Fruit fly (Drosophila melanogaster) whole organism, embryonic: ENCODE data around the gene Lipt2.

Experiments used
- Atf6 ChIP-seq: fragments of 200-800 bp; sonication (Bioruptor generic); IDR thresholded peaks from 2 replicates; pipeline ENCODE4 v1.3.6; 2022; ENCODE audit warnings: missing biosample characterization, missing genetic modification characterization
- CG10462 ChIP-seq: fragments of 200-800 bp; sonication (Bioruptor generic); optimal IDR thresholded peaks from 2 replicates; lab custom pipeline; 2016; ENCODE audit warnings: missing biosample characterization, missing genetic modification characterization
- CG10959 ChIP-seq: fragments of 200-800 bp; sonication (Bioruptor generic); IDR thresholded peaks from 2 replicates; pipeline ENCODE4 v1.3.6; 2022; ENCODE audit warnings: missing biosample characterization, missing genetic modification characterization
- CG11093 ChIP-seq: fragments of 200-800 bp; sonication (Bioruptor generic); IDR thresholded peaks from 3 replicates; pipeline ENCODE4 v1.3.6; 2022; ENCODE audit warnings: missing biosample characterization, missing genetic modification characterization
- CG11504 ChIP-seq: fragments of 200-800 bp; sonication (Bioruptor generic); optimal IDR thresholded peaks from 3 replicates; lab custom pipeline; 2019; ENCODE audit warnings: missing biosample characterization, mild to moderate bottlenecking, missing genetic modification characterization, moderate library complexity
- CG13287 ChIP-seq: fragments of 200-800 bp; sonication (Bioruptor generic); IDR thresholded peaks from 2 replicates; pipeline ENCODE4 v1.3.6; 2022; ENCODE audit warnings: missing biosample characterization, missing genetic modification characterization; ENCODE audit not compliant: partially characterized antibody
- CG13296 ChIP-seq: fragments of 200-800 bp; sonication (Bioruptor generic); optimal IDR thresholded peaks from 3 replicates; lab custom pipeline; 2018; ENCODE audit warnings: missing biosample characterization, mild to moderate bottlenecking, missing genetic modification characterization
- CG13775 ChIP-seq: fragments of 200-800 bp; sonication (Bioruptor generic); optimal IDR thresholded peaks from 3 replicates; lab custom pipeline; 2017; ENCODE audit warnings: missing biosample characterization, mild to moderate bottlenecking, missing genetic modification characterization
- CG15601 ChIP-seq: fragments of 200-800 bp; sonication (Bioruptor generic); optimal IDR thresholded peaks from 3 replicates; lab custom pipeline; 2019; ENCODE audit warnings: missing biosample characterization, mild to moderate bottlenecking, missing genetic modification characterization, moderate library complexity
- CG15696 ChIP-seq: fragments of 200-800 bp; sonication (Bioruptor generic); optimal IDR thresholded peaks from 2 replicates; lab custom pipeline; 2019; ENCODE audit warnings: missing biosample characterization, mild to moderate bottlenecking, missing genetic modification characterization, moderate library complexity
- CG1647 ChIP-seq: fragments of 200-800 bp; sonication (Bioruptor generic); optimal IDR thresholded peaks from 3 replicates; lab custom pipeline; 2016; ENCODE audit warnings: missing biosample characterization, missing genetic modification characterization
- CG16815 ChIP-seq: fragments of 200-800 bp; sonication (Bioruptor generic); optimal IDR thresholded peaks from 3 replicates; lab custom pipeline; 2017; ENCODE audit warnings: missing biosample characterization, mild to moderate bottlenecking, missing genetic modification characterization
- CG17829 ChIP-seq: fragments of 200-800 bp; optimal IDR thresholded peaks from 2 replicates; lab custom pipeline; 2019; ENCODE audit warnings: missing biosample characterization, mild to moderate bottlenecking, missing genetic modification characterization, moderate library complexity
- CG17912 ChIP-seq: fragments of 200-800 bp; sonication (Bioruptor generic); optimal IDR thresholded peaks from 2 replicates; lab custom pipeline; 2018; ENCODE audit warnings: missing biosample characterization, mild to moderate bottlenecking, missing genetic modification characterization
- CG30020 ChIP-seq: fragments of 200-800 bp; optimal IDR thresholded peaks from 2 replicates; lab custom pipeline; 2019; ENCODE audit warnings: missing biosample characterization, mild to moderate bottlenecking, missing genetic modification characterization, moderate library complexity
- CG30431 ChIP-seq: fragments of 200-800 bp; sonication (Bioruptor generic); optimal IDR thresholded peaks from 2 replicates; lab custom pipeline; 2017; ENCODE audit warnings: missing biosample characterization, missing genetic modification characterization
- CG32532 ChIP-seq: fragments of 200-800 bp; sonication (Bioruptor generic); IDR thresholded peaks from 2 replicates; pipeline ENCODE4 v1.3.6; 2022; ENCODE audit warnings: missing biosample characterization, missing genetic modification characterization
- CG32772 ChIP-seq: fragments of 200-800 bp; sonication (Bioruptor generic); IDR thresholded peaks from 2 replicates; pipeline ENCODE4 v1.3.6; 2022; ENCODE audit warnings: missing biosample characterization, missing genetic modification characterization
- CG42726 ChIP-seq: fragments of 200-800 bp; sonication (Bioruptor generic); IDR thresholded peaks from 2 replicates; pipeline ENCODE4 v1.3.6; 2022; ENCODE audit warnings: missing biosample characterization, missing genetic modification characterization; ENCODE audit not compliant: partially characterized antibody
- CG4617 ChIP-seq: fragments of 200-800 bp; sonication (Bioruptor generic); optimal IDR thresholded peaks from 3 replicates; lab custom pipeline; 2016; ENCODE audit warnings: missing biosample characterization, missing genetic modification characterization, borderline replicate concordance
- CG6254 ChIP-seq: fragments of 200-800 bp; sonication (Bioruptor generic); optimal IDR thresholded peaks from 3 replicates; lab custom pipeline; 2017; ENCODE audit warnings: mild to moderate bottlenecking, missing biosample characterization, missing genetic modification reagents, missing genetic modification characterization
- CG7745 ChIP-seq: fragments of 200-800 bp; sonication (Bioruptor generic); optimal IDR thresholded peaks from 2 replicates; lab custom pipeline; 2018; ENCODE audit warnings: missing biosample characterization, mild to moderate bottlenecking, missing genetic modification characterization, moderate library complexity
- CG8359 ChIP-seq: fragments of 200-800 bp; sonication (Bioruptor generic); optimal IDR thresholded peaks from 2 replicates; lab custom pipeline; 2017; ENCODE audit warnings: missing biosample characterization, mild to moderate bottlenecking, missing genetic modification characterization, borderline replicate concordance
- CG8765 ChIP-seq: fragments of 200-800 bp; sonication (Bioruptor generic); IDR thresholded peaks from 2 replicates; pipeline ENCODE4 v1.3.6; 2022; ENCODE audit warnings: missing biosample characterization, missing genetic modification characterization
- CG9215 ChIP-seq: fragments of 200-800 bp; sonication (Bioruptor generic); IDR thresholded peaks from 2 replicates; pipeline ENCODE4 v1.3.6; 2022; ENCODE audit warnings: missing biosample characterization, missing genetic modification characterization
- Camta ChIP-seq: fragments of 200-800 bp; sonication (Bioruptor generic); optimal IDR thresholded peaks from 2 replicates; lab custom pipeline; 2016; ENCODE audit warnings: missing biosample characterization, missing genetic modification characterization
- D19B ChIP-seq: fragments of 200-800 bp; sonication (Bioruptor generic); optimal IDR thresholded peaks from 2 replicates; lab custom pipeline; 2017; ENCODE audit warnings: missing biosample characterization, mild to moderate bottlenecking, missing genetic modification characterization
- Doc2 ChIP-seq: fragments of 200-800 bp; sonication (Bioruptor generic); IDR thresholded peaks from 2 replicates; pipeline ENCODE4 v1.3.6; 2022; ENCODE audit warnings: missing biosample characterization, missing genetic modification characterization
- Dp ChIP-seq: fragments of 200-800 bp; sonication (Bioruptor generic); optimal IDR thresholded peaks from 2 replicates; lab custom pipeline; 2018; ENCODE audit warnings: missing biosample characterization, mild to moderate bottlenecking, missing genetic modification characterization, moderate library complexity
- Hmx ChIP-seq: fragments of 200-800 bp; sonication (Bioruptor generic); optimal IDR thresholded peaks from 2 replicates; lab custom pipeline; 2016; ENCODE audit warnings: missing biosample characterization, missing genetic modification characterization
- Hsf ChIP-seq: fragments of 200-800 bp; sonication (Bioruptor generic); optimal IDR thresholded peaks from 3 replicates; lab custom pipeline; 2016; ENCODE audit warnings: missing biosample characterization, missing genetic modification characterization
- Optix ChIP-seq: fragments of 200-800 bp; sonication (Bioruptor generic); IDR thresholded peaks from 3 replicates; pipeline ENCODE4 v1.3.6; 2022; ENCODE audit warnings: missing biosample characterization, missing genetic modification characterization
- Usf ChIP-seq: fragments of 200-800 bp; sonication (Bioruptor generic); optimal IDR thresholded peaks from 2 replicates; lab custom pipeline; 2017; ENCODE audit warnings: missing genotype, missing biosample characterization, missing genetic modification characterization
- aop ChIP-seq: fragments of 200-800 bp; sonication (Bioruptor generic); IDR thresholded peaks from 2 replicates; pipeline ENCODE4 v1.3.6; 2022; ENCODE audit warnings: missing biosample characterization, missing genetic modification characterization
- dm ChIP-seq: fragments of 200-800 bp; sonication (Bioruptor generic); optimal IDR thresholded peaks from 3 replicates; lab custom pipeline; 2016; ENCODE audit warnings: missing biosample characterization, missing genetic modification characterization
- dysf ChIP-seq: fragments of 200-800 bp; sonication (Bioruptor generic); IDR thresholded peaks from 3 replicates; pipeline ENCODE4 v1.3.6; 2022; ENCODE audit warnings: missing biosample characterization, missing genetic modification characterization
- en ChIP-seq: fragments of 200-800 bp; sonication (Bioruptor generic); optimal IDR thresholded peaks from 2 replicates; lab custom pipeline; 2016; ENCODE audit warnings: missing biosample characterization, missing genetic modification characterization
- eyg ChIP-seq: fragments of 200-800 bp; sonication (Bioruptor generic); optimal IDR thresholded peaks from 3 replicates; lab custom pipeline; 2016; ENCODE audit warnings: missing biosample characterization, missing genetic modification characterization
- fd3F ChIP-seq: fragments of 200-800 bp; sonication (Bioruptor generic); optimal IDR thresholded peaks from 2 replicates; lab custom pipeline; 2018; ENCODE audit warnings: missing biosample characterization, mild to moderate bottlenecking, missing genetic modification characterization, moderate library complexity
- insv ChIP-seq, 2 experiments: fragments of 200-800 bp; sonication (Bioruptor generic); optimal IDR thresholded peaks; 3 replicates each; lab custom pipeline; 2016 to 2018; ENCODE audit warnings: missing biosample characterization in 2 of 2, missing genetic modification characterization in 2 of 2
- kni ChIP-seq: fragments of 200-800 bp; sonication (Bioruptor generic); optimal IDR thresholded peaks from 3 replicates; lab custom pipeline; 2017; ENCODE audit warnings: mild to moderate bottlenecking, missing biosample characterization, missing genetic modification reagents, missing genetic modification characterization
- lmd ChIP-seq: fragments of 200-800 bp; sonication (Bioruptor generic); IDR thresholded peaks from 2 replicates; pipeline ENCODE4 v1.3.6; 2022; ENCODE audit warnings: missing biosample characterization, missing genetic modification characterization
- mirr ChIP-seq: fragments of 200-800 bp; sonication (Bioruptor generic); optimal IDR thresholded peaks from 3 replicates; lab custom pipeline; 2018; ENCODE audit warnings: missing biosample characterization, mild to moderate bottlenecking, missing genetic modification characterization
- pnt ChIP-seq: fragments of 200-800 bp; sonication (Bioruptor generic); optimal IDR thresholded peaks from 3 replicates; lab custom pipeline; 2016; ENCODE audit warnings: missing biosample characterization, missing genetic modification characterization
- stc ChIP-seq: fragments of 200-800 bp; sonication (Bioruptor generic); IDR thresholded peaks from 2 replicates; pipeline ENCODE4 v1.3.6; 2022; ENCODE audit warnings: missing biosample characterization, missing genetic modification characterization
- stwl ChIP-seq: fragments of 200-800 bp; sonication (Bioruptor generic); optimal IDR thresholded peaks from 3 replicates; lab custom pipeline; 2018; ENCODE audit warnings: missing biosample characterization, mild to moderate bottlenecking, missing genetic modification characterization, moderate library complexity
- tin ChIP-seq: fragments of 200-800 bp; sonication (Bioruptor generic); optimal IDR thresholded peaks from 3 replicates; lab custom pipeline; 2016; ENCODE audit warnings: missing biosample characterization, missing genetic modification characterization
- ttk ChIP-seq: fragments of 200-800 bp; sonication (Bioruptor generic); IDR thresholded peaks from 2 replicates; pipeline ENCODE4 v2.1.2; 2022; ENCODE audit warnings: missing biosample characterization, missing genetic modification characterization
- usp ChIP-seq: fragments of >200 bp; optimal IDR thresholded peaks from 2 replicates; lab custom pipeline; 2017; ENCODE audit warnings: missing biosample characterization, missing genetic modification characterization

Lipt2 gene

DNA sequence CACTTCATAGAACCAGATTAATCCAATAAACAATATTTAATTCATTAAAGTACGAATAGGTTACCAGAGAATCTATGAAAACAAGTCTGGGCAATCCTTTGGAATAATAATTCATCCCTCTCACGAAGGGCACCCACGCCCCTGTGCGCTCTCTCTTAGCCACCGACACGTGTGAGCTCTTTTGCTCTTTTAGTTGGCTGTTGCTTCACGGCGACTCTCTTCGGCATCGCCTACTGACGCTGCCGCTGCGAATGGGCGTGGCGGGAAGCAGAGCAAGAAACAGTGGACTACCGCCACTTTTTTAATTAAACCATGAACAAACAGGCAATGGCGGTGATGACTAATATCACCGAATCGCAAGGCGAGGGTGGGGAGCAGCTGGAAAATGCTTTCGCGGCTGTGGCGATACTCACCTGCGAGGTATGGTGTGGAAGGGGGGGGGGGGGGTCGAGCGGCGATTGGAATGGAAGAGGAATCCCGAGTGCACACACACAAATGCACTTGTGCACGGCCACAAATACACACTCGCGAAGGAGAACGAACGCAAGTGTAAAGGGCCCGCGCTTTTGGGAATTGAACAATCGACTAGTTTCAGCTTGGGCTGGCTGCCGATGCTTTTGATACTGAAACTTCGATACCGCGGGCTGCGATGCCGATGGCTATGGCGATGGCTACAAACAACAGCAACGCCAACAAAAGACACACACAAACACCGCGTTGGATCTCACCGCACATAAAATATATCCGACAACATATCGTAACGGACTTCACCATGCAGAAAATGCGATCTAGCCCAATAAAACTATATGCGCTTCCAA, 41.3 kb upstream of the Lipt2 start (continued):
- TF ChIP-seq Optix (GFP tag; lab: Robert Waterston, UW), result peak; percentile 79
- TF ChIP-seq stc (GFP tag; lab: Robert Waterston, UW), result peak; percentile 89
- TF ChIP-seq dm (GFP tag; lab: Kevin White, UChicago), result peak; percentile 76
- peak; percentile 24; the same call in 1 of the 2 replicates for TF ChIP-seq CG13287 (GFP tag; lab: Robert Waterston, UW)
- TF ChIP-seq mirr (GFP tag; lab: Kevin White, UChicago), result peak; percentile 42
- peak; percentile 76 for TF ChIP-seq CG32772 (GFP tag; lab: Robert Waterston, UW)
- peak; percentile 58; the same call in 2 of the 3 replicates for TF ChIP-seq CG11093 (GFP tag; lab: Robert Waterston, UW)
- TF ChIP-seq CG13296 (GFP tag; lab: Kevin White, UChicago), result peak; percentile 83
- TF ChIP-seq Hsf, result peak; percentile 87
- peak; percentile 43 for TF ChIP-seq CG15696 (tag; lab: Kevin White, UChicago)
- peak; percentile 73 for TF ChIP-seq CG30431 (GFP tag; lab: Kevin White, UChicago)
- TF ChIP-seq en, result peak; percentile 73
- TF ChIP-seq ttk (GFP tag; lab: Robert Waterston, UW), result peak; percentile 79
- peak; percentile 83 for TF ChIP-seq Camta
- TF ChIP-seq aop (GFP tag; lab: Robert Waterston, UW), result peak; percentile 65; the same call in 1 of the 2 replicates
- no peak for TF ChIP-seq Doc2 (GFP tag; lab: Robert Waterston, UW)
- peak; percentile 21 for TF ChIP-seq CG8359 (GFP tag; lab: Kevin White, UChicago)
- TF ChIP-seq Usf (GFP tag; lab: Kevin White, UChicago), result peak; percentile 47
- peak; percentile 84 for TF ChIP-seq CG11504 (tag; lab: Kevin White, UChicago)
- peak; percentile 84 for TF ChIP-seq lmd (GFP tag; lab: Robert Waterston, UW)
- TF ChIP-seq Hmx (GFP tag; lab: Kevin White, UChicago), result peak; percentile 73
- peak; percentile 87 for TF ChIP-seq tin (GFP tag; lab: Kevin White, UChicago)
- peak; percentile 18 for TF ChIP-seq CG7745 (tag; lab: Kevin White, UChicago)
- TF ChIP-seq CG10959, result peak; percentile 60; the same call in 1 of the 2 replicates
- peak; percentile 80 for TF ChIP-seq D19B (GFP tag; lab: Kevin White, UChicago)
- TF ChIP-seq dysf (GFP tag; lab: Robert Waterston, UW), result peak; percentile 86
- TF ChIP-seq Atf6 (GFP tag; lab: Robert Waterston, UW), result peak; percentile 92
- TF ChIP-seq CG15601 (tag; lab: Kevin White, UChicago), result peak; percentile 67
- peak; percentile 55; the same call in 1 of the 2 replicates for TF ChIP-seq CG8765 (GFP tag; lab: Robert Waterston, UW)
- TF ChIP-seq CG17829 (tag; lab: Kevin White, UChicago), result peak; percentile 85
- TF ChIP-seq insv (GFP tag; optimal IDR thresholded peaks at IDR 0.05; lab: Kevin White, UChicago), result no peak
- TF ChIP-seq CG10462, result peak; percentile 70
- TF ChIP-seq pnt, result peak; percentile 70
- TF ChIP-seq kni (GFP tag; lab: Kevin White, UChicago), result peak; percentile 94
- peak; percentile 51 for TF ChIP-seq CG16815 (GFP tag; lab: Kevin White, UChicago)
- TF ChIP-seq eyg (GFP tag; lab: Kevin White, UChicago), result peak; percentile 89
- no peak for TF ChIP-seq usp (GFP tag; lab: Kevin White, UChicago)
- peak; percentile 73 for TF ChIP-seq CG6254 (GFP tag; lab: Kevin White, UChicago)
- TF ChIP-seq fd3F (GFP tag; lab: Kevin White, UChicago), result peak; percentile 73
- TF ChIP-seq CG1647 (GFP tag; lab: Kevin White, UChicago), result peak; percentile 76
- peak; percentile 22 for TF ChIP-seq CG30020 (tag; lab: Kevin White, UChicago)
- TF ChIP-seq stwl, result no peak
- peak; percentile 95 for TF ChIP-seq CG32532 (GFP tag; lab: Robert Waterston, UW)
- TF ChIP-seq CG13775 (GFP tag; lab: Kevin White, UChicago), result peak; percentile 76
- TF ChIP-seq CG42726 (GFP tag; lab: Robert Waterston, UW), result no peak
- no peak for TF ChIP-seq CG17912 (GFP tag; lab: Kevin White, UChicago)
- TF ChIP-seq Dp (GFP tag; lab: Kevin White, UChicago), result no peak
- peak; percentile 44 for TF ChIP-seq CG4617 (GFP tag; lab: Kevin White, UChicago)
- TF ChIP-seq CG9215 (GFP tag; lab: Robert Waterston, UW), result peak; percentile 64
